Worm (Caenorhabditis elegans) whole organism, late embryonic: Measurements from ENCODE around the gene ugt-46.
A peak's percentile ranks its signal among the peaks of the same experiment; 100 is the strongest.

Source experiments
- C08G9.2 ChIP-seq: sonication (generic microtip); optimal IDR thresholded peaks from 2 replicates; lab custom pipeline; 2016; ENCODE audit warnings: mild to moderate bottlenecking, missing genetic modification characterization, moderate library complexity, missing compliant biosample characterization
- C38D4.7 ChIP-seq: fragments of 200-800 bp; sonication (Bioruptor generic); optimal IDR thresholded peaks from 2 replicates; lab custom pipeline; 2018; ENCODE audit warnings: mild to moderate bottlenecking, missing genetic modification characterization, moderate library complexity, missing compliant biosample characterization
- K02D7.2 ChIP-seq: sonication (generic microtip); optimal IDR thresholded peaks from 2 replicates; lab custom pipeline; 2017; ENCODE audit warnings: mild to moderate bottlenecking, missing genetic modification characterization, missing compliant biosample characterization
- T23F11.4 ChIP-seq: fragments of 200-800 bp; sonication (Bioruptor generic); optimal IDR thresholded peaks from 2 replicates; lab custom pipeline; 2018; ENCODE audit warnings: mild to moderate bottlenecking, missing genetic modification characterization, missing compliant biosample characterization
- Y22D7AL.16 ChIP-seq: sonication (generic microtip); optimal IDR thresholded peaks from 2 replicates; lab custom pipeline; 2016; ENCODE audit warnings: missing genetic modification characterization, missing compliant biosample characterization
- ama-1 ChIP-seq: fragments of 150-350 bp; optimal IDR thresholded peaks from 2 replicates; lab custom pipeline; 2014
- ceh-14 ChIP-seq: sonication (generic microtip); optimal IDR thresholded peaks from 2 replicates; lab custom pipeline; 2016; ENCODE audit warnings: missing genotype, missing genetic modification characterization, missing compliant biosample characterization
- ceh-24 ChIP-seq: sonication (generic microtip); optimal IDR thresholded peaks from 2 replicates; lab custom pipeline; 2016; ENCODE audit warnings: mild to moderate bottlenecking, missing genetic modification characterization, missing compliant biosample characterization
- ceh-30 ChIP-seq: fragments of 150-350 bp; optimal IDR thresholded peaks from 2 replicates; lab custom pipeline; 2014; ENCODE audit warnings: missing biosample characterization, missing genetic modification characterization
- ceh-34 ChIP-seq: sonication (generic microtip); optimal IDR thresholded peaks from 2 replicates; lab custom pipeline; 2016; ENCODE audit warnings: mild to moderate bottlenecking, missing genetic modification characterization, missing compliant biosample characterization
- ceh-45 ChIP-seq: fragments of 200-800 bp; sonication (Bioruptor generic); IDR thresholded peaks from 2 replicates; pipeline ENCODE4 v1.3.6; 2022; ENCODE audit warnings: missing genetic modification reagents, missing genetic modification characterization, missing compliant biosample characterization
- ceh-6 ChIP-seq: fragments of 200-800 bp; sonication (Bioruptor generic); optimal IDR thresholded peaks from 2 replicates; lab custom pipeline; 2018; ENCODE audit warnings: mild to moderate bottlenecking, missing genetic modification characterization, missing compliant biosample characterization
- dve-1 ChIP-seq: sonication (generic microtip); optimal IDR thresholded peaks from 2 replicates; lab custom pipeline; 2017; ENCODE audit warnings: antibody characterized with exemption, mild to moderate bottlenecking, missing genetic modification characterization, missing compliant biosample characterization
- elt-2 ChIP-seq: sonication (generic microtip); optimal IDR thresholded peaks from 2 replicates; lab custom pipeline; 2016; ENCODE audit warnings: missing genetic modification reagents, missing genetic modification characterization, missing compliant biosample characterization
- elt-4 ChIP-seq: sonication (generic microtip); optimal IDR thresholded peaks from 2 replicates; lab custom pipeline; 2016; ENCODE audit warnings: missing genetic modification characterization, missing compliant biosample characterization
- fax-1 ChIP-seq: sonication (generic microtip); optimal IDR thresholded peaks from 2 replicates; lab custom pipeline; 2016; ENCODE audit warnings: missing genotype, missing genetic modification characterization, missing compliant biosample characterization
- fkh-10 ChIP-seq: fragments of 150-350 bp; optimal IDR thresholded peaks from 2 replicates; lab custom pipeline; 2014; ENCODE audit warnings: missing biosample characterization, missing genetic modification reagents, missing genetic modification characterization
- gmeb-2 ChIP-seq: sonication (generic microtip); optimal IDR thresholded peaks from 2 replicates; lab custom pipeline; 2016; ENCODE audit warnings: missing genetic modification characterization, inconsistent platforms, missing compliant biosample characterization
- hlh-13 ChIP-seq: fragments of 200-800 bp; sonication (Bioruptor generic); optimal IDR thresholded peaks from 2 replicates; lab custom pipeline; 2018; ENCODE audit warnings: mild to moderate bottlenecking, missing genetic modification characterization, missing compliant biosample characterization
- hlh-15 ChIP-seq: sonication (generic microtip); optimal IDR thresholded peaks from 2 replicates; lab custom pipeline; 2016; ENCODE audit warnings: missing genetic modification characterization, missing compliant biosample characterization
- hlh-30 ChIP-seq: sonication (generic microtip); optimal IDR thresholded peaks from 2 replicates; lab custom pipeline; 2017; ENCODE audit warnings: antibody characterized with exemption, missing genetic modification characterization, missing compliant biosample characterization; ENCODE audit not compliant: insufficient read depth
- hlh-6 ChIP-seq: sonication (generic microtip); optimal IDR thresholded peaks from 2 replicates; lab custom pipeline; 2016; ENCODE audit warnings: missing genotype, missing genetic modification characterization, missing compliant biosample characterization
- lin-11 ChIP-seq: fragments of 200-800 bp; sonication (Bioruptor generic); optimal IDR thresholded peaks from 2 replicates; lab custom pipeline; 2018; ENCODE audit warnings: mild to moderate bottlenecking, missing genetic modification characterization, missing compliant biosample characterization
- madf-2 ChIP-seq: sonication (generic microtip); optimal IDR thresholded peaks from 2 replicates; lab custom pipeline; 2017; ENCODE audit warnings: missing genetic modification characterization, missing compliant biosample characterization
- nfya-1 ChIP-seq: sonication (generic microtip); optimal IDR thresholded peaks from 2 replicates; lab custom pipeline; 2017; ENCODE audit warnings: missing genetic modification characterization, mild to moderate bottlenecking, missing compliant biosample characterization, antibody characterized with exemption, moderate library complexity
- nhr-11 ChIP-seq: fragments of 150-350 bp; optimal IDR thresholded peaks from 2 replicates; lab custom pipeline; 2014; ENCODE audit warnings: missing biosample characterization, missing genetic modification characterization
- npax-4 ChIP-seq: sonication (generic microtip); optimal IDR thresholded peaks from 2 replicates; lab custom pipeline; 2016; ENCODE audit warnings: missing genetic modification characterization, missing compliant biosample characterization
- pat-9 ChIP-seq: fragments of 200-800 bp; sonication (Bioruptor generic); optimal IDR thresholded peaks from 2 replicates; lab custom pipeline; 2018; ENCODE audit warnings: mild to moderate bottlenecking, missing genetic modification characterization, moderate library complexity, missing compliant biosample characterization
- pax-1 ChIP-seq: fragments of 150-350 bp; optimal IDR thresholded peaks from 2 replicates; lab custom pipeline; 2014; ENCODE audit warnings: missing biosample characterization, missing genetic modification characterization
- pha-4 ChIP-seq: fragments of 150-350 bp; optimal IDR thresholded peaks from 2 replicates; lab custom pipeline; 2018; ENCODE audit warnings: missing biosample characterization, missing genetic modification reagents, missing genetic modification characterization
- pros-1 ChIP-seq: fragments of 150-350 bp; optimal IDR thresholded peaks from 2 replicates; lab custom pipeline; 2014; ENCODE audit warnings: missing biosample characterization, missing genetic modification reagents, missing genetic modification characterization
- rnt-1 ChIP-seq: sonication (generic microtip); optimal IDR thresholded peaks from 2 replicates; lab custom pipeline; 2016; ENCODE audit warnings: missing genetic modification characterization, missing compliant biosample characterization
- sdc-2 ChIP-seq: sonication (generic microtip); optimal IDR thresholded peaks from 2 replicates; lab custom pipeline; 2016; ENCODE audit warnings: missing genotype, missing genetic modification characterization, missing compliant biosample characterization
- sox-4 ChIP-seq: sonication (generic microtip); optimal IDR thresholded peaks from 2 replicates; lab custom pipeline; 2017; ENCODE audit warnings: mild to moderate bottlenecking, missing genetic modification characterization, inconsistent platforms, missing compliant biosample characterization
- tbx-2 ChIP-seq: sonication (generic microtip); optimal IDR thresholded peaks from 2 replicates; lab custom pipeline; 2016; ENCODE audit warnings: missing genetic modification characterization, missing compliant biosample characterization
- ttx-3 ChIP-seq: sonication (generic microtip); optimal IDR thresholded peaks from 2 replicates; lab custom pipeline; 2016; ENCODE audit warnings: missing genetic modification reagents, missing genetic modification characterization, missing compliant biosample characterization
- unc-55 ChIP-seq: sonication (generic microtip); optimal IDR thresholded peaks from 2 replicates; lab custom pipeline; 2017; ENCODE audit warnings: missing biosample characterization, missing genetic modification reagents, missing genetic modification characterization

The ugt-46 gene

DNA sequence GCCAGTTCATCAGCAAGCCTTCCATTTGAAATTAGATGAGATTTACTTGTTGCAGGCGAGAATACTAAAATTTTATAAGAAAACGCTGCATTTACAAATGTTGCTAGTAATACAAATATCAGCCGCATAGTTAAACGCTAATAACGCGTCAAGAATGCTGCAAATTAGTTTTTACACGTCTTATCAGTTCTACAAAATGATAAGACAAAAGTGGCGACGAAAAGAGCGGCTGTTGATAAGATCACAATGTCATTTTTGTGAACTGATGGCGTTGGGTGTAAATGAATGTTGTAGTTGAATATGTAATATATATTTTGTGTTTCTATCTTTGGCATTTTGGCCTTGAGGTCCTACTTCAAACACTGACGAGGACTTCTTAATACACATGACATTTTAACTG, at the start of gene ugt-46:
Gene ugt-46, minus strand, starts transcription at position 279 of the 400 bp plus-strand sequence.
- no peak for TF ChIP-seq elt-4 (tag; lab: Kevin White, UChicago)
- TF ChIP-seq ceh-30 (tag; lab: Kevin White, UChicago): no peak
- peak; percentile 98 for TF ChIP-seq elt-2
- TF ChIP-seq pros-1: no peak

DNA sequence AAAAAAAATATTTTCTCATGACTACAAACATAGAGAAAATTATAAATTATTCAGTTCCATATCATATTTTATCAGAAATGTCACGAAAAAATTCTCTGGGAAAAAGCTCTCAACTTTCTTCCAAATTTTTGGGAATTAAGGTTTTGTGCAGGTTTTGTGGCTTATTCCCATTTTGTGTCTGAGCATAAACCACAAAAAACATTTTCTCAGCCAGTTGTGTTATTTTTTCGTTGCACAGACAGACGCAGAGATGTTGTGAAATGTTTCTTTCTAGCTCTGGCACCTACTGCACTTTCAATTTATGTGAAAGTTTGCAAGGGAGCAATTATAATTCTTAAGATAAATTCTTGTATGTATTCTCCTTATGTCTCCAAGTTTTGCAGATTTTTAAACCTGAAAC, 45.0 kb upstream of the ugt-46 start:
- no peak for TF ChIP-seq ceh-34 (tag; lab: Kevin White, UChicago)
- no peak for TF ChIP-seq ceh-6 (GFP tag; lab: Kevin White, UChicago)
- TF ChIP-seq nfya-1 (tag; lab: Kevin White, UChicago): no peak
- no peak for TF ChIP-seq ceh-45 (GFP tag; lab: Robert Waterston, UW)

DNA sequence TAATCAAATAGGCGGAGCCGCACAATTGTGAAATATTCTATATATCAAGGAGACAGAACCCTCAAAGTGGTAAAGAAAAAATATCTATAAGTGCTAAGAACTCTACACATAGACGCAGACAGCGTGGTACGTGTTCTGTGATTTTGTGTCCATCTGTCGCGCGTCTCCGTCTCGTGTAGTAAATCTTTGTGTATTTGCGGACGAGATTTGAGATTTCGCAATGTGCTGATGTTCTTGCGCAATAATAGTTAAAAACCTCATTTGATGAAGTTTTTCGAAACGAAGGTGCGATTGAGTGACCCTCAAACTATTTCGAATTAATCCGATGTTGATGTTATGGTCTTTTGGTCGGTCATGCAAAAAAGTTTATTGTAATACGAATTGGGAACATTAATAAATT, 43.2 kb upstream of the ugt-46 start:
- TF ChIP-seq C38D4.7 (GFP tag; lab: Kevin White, UChicago) (no peak), gmeb-2 (no peak), lin-11 (tag; lab: Kevin White, UChicago) (no peak), nhr-11 (tag; lab: Kevin White, UChicago) (no peak), nfya-1 (tag; lab: Kevin White, UChicago) (no peak), madf-2 (tag; lab: Kevin White, UChicago) (no peak), hlh-13 (GFP tag; lab: Kevin White, UChicago) (no peak), ceh-34 (tag; lab: Kevin White, UChicago) (no peak)

DNA sequence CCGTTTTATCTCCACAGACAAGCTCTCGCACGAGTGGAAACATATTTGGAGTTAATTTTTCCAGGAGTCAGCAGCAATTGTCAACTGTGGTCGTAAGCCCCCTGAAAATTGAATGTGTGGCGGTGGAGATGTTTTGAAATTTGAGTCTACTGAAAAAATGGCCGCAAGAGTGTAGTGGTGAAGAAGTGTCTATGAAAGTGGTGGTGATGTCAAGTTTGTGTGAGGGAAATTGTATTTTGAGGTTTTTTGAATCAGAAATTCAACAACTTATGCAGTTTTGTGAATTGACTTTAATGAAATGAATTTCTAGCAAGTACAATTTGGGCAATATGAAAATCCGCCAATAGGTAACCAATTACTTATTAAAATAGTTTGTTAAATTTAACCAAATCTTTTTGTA, 42.5 kb upstream of the ugt-46 start, which contains the start of gene mrp-2:
Gene mrp-2, minus strand, starts transcription at position 101 of the 400 bp plus-strand sequence.
- TF ChIP-seq C38D4.7 (GFP tag; lab: Kevin White, UChicago): no peak
- no peak for TF ChIP-seq dve-1 (tag; lab: Kevin White, UChicago)
- TF ChIP-seq C08G9.2 (tag; lab: Kevin White, UChicago): no peak
- no peak for TF ChIP-seq pha-4 (tag; lab: Kevin White, UChicago)
- TF ChIP-seq unc-55: no peak
- no peak for TF ChIP-seq ceh-14 (tag; lab: Kevin White, UChicago)
- TF ChIP-seq ama-1 (lab: Kevin White, UChicago): no peak
- TF ChIP-seq nhr-11 (tag; lab: Kevin White, UChicago): no peak
- no peak for TF ChIP-seq npax-4
- no peak for TF ChIP-seq fax-1 (tag; lab: Kevin White, UChicago)
- no peak for TF ChIP-seq T23F11.4 (GFP tag; lab: Kevin White, UChicago)
- no peak for TF ChIP-seq sox-4
- no peak for TF ChIP-seq fkh-10
- TF ChIP-seq tbx-2 (tag; lab: Kevin White, UChicago): no peak
- no peak for TF ChIP-seq hlh-6
- TF ChIP-seq gmeb-2: no peak
- no peak for TF ChIP-seq pros-1
- no peak for TF ChIP-seq ttx-3 (tag; lab: Kevin White, UChicago)

DNA sequence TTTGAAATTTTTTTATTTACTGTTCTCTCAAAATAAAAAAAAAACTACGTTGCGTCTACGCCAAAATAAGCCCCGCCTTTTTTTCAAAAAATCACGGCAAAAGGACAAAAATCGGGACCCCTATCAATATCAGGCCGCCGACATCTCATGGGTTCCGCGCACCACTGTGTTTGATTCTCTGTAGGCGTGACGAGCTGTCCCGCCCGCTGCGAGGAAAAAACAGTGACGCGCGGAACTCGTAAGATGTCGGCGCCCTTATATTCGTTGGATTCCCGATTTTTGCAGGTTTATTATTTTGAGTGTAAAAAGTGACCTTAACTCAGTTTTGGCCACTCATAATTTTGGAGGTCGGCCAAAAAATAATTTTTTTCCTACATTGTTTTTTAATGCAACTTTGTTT, 41.3 kb upstream of the ugt-46 start:
- TF ChIP-seq rnt-1 (tag; lab: Kevin White, UChicago) (no peak), madf-2 (tag; lab: Kevin White, UChicago) (no peak), hlh-30 (tag; lab: Kevin White, UChicago) (no peak), nfya-1 (tag; lab: Kevin White, UChicago) (no peak), ceh-45 (GFP tag; lab: Robert Waterston, UW) (no peak), hlh-6 (no peak)

DNA sequence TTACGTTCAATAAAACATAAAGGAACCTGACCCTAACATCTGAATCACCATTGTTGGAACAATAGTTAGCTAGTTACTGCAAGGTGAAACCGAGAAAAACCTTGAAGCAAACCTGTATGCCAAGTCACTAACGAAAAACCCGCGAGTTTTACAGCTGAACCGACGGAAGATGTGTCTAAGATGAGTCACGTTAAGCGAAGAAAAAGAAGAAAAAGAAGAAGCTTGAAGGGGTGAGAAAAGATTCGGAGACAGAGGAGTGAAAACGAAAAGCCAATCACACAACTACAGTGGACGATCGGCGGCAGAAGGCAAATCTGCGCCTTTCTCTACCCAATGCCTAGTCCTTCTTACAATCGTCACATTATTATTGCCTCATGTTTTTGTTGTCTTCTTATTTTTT, 27.8 kb upstream of the ugt-46 start, which contains the start of gene nas-38:
Gene nas-38, plus strand, starts transcription at position 301 of the 400 bp plus-strand sequence.
- TF ChIP-seq Y22D7AL.16 (tag; lab: Kevin White, UChicago): no peak
- TF ChIP-seq unc-55: no peak
- no peak for TF ChIP-seq elt-4 (tag; lab: Kevin White, UChicago)
- TF ChIP-seq hlh-15: no peak
- TF ChIP-seq pha-4 (tag; lab: Kevin White, UChicago): no peak
- no peak for TF ChIP-seq pax-1 (tag; lab: Kevin White, UChicago)
- no peak for TF ChIP-seq K02D7.2 (tag; lab: Kevin White, UChicago)
- no peak for TF ChIP-seq ceh-24 (tag; lab: Kevin White, UChicago)
- no peak for TF ChIP-seq sdc-2 (tag; lab: Kevin White, UChicago)
- TF ChIP-seq dve-1 (tag; lab: Kevin White, UChicago): no peak
- TF ChIP-seq pat-9 (tag; lab: Kevin White, UChicago): no peak
- no peak for TF ChIP-seq ceh-30 (tag; lab: Kevin White, UChicago)
- no peak for TF ChIP-seq ttx-3 (tag; lab: Kevin White, UChicago)
